Fruit fly (Drosophila melanogaster) whole organism, wandering third instar larva: ENCODE data around the gene Mvl.

Source experiments
- Hr83 ChIP-seq: fragments of 200-300 bp; sonication (Bioruptor generic); optimal IDR thresholded peaks from 2 replicates; lab custom pipeline; 2016; ENCODE audit warnings: missing biosample characterization, mild to moderate bottlenecking, missing genetic modification characterization, moderate library complexity; ENCODE audit not compliant: poor library complexity, severe bottlenecking
- brk ChIP-seq: fragments of 200-800 bp; sonication (Bioruptor generic); optimal IDR thresholded peaks from 2 replicates; lab custom pipeline; 2016; ENCODE audit warnings: missing biosample characterization, mild to moderate bottlenecking, missing genetic modification characterization
- dl ChIP-seq, 2 experiments: fragments of 175-275, 200-275 bp in 1 of 2; fragments of 200-275 bp in 1 of 2; sonication (Bioruptor generic); optimal IDR thresholded peaks; lab custom pipeline; 2018; ENCODE audit warnings: mild to moderate bottlenecking in 2 of 2, missing biosample characterization in 2 of 2, missing genetic modification characterization in 2 of 2, moderate library complexity in 2 of 2; ENCODE audit not compliant: partially characterized antibody in 2 of 2, insufficient read depth in 1 of 2
- dsf ChIP-seq: sonication (Bioruptor generic); optimal IDR thresholded peaks from 2 replicates; lab custom pipeline; 2016; ENCODE audit warnings: missing biosample characterization, missing genetic modification characterization, borderline replicate concordance
- ey ChIP-seq: fragments of 200-800 bp; sonication (Bioruptor generic); optimal IDR thresholded peaks from 2 replicates; lab custom pipeline; 2016; ENCODE audit warnings: missing biosample characterization, missing genetic modification characterization
- fru ChIP-seq: fragments of 200-800 bp; sonication (Bioruptor generic); optimal IDR thresholded peaks from 3 replicates; lab custom pipeline; 2016; ENCODE audit warnings: missing biosample characterization, mild to moderate bottlenecking, missing genetic modification characterization
- h ChIP-seq: fragments of 200-800 bp; sonication (Bioruptor generic); optimal IDR thresholded peaks from 3 replicates; lab custom pipeline; 2016; ENCODE audit warnings: missing biosample characterization, mild to moderate bottlenecking, missing genetic modification characterization
- jim ChIP-seq: fragments of 175-275, 200-325 bp; sonication (Bioruptor generic); optimal IDR thresholded peaks from 2 replicates; lab custom pipeline; 2016; ENCODE audit warnings: missing biosample characterization, mild to moderate bottlenecking, missing genetic modification characterization
- pan ChIP-seq: fragments of >200 bp; optimal IDR thresholded peaks from 2 replicates; lab custom pipeline; 2017
- usp ChIP-seq: fragments of >200 bp; optimal IDR thresholded peaks from 2 replicates; lab custom pipeline; 2017; ENCODE audit warnings: missing biosample characterization, missing genetic modification characterization
- woc ChIP-seq: sonication (Bioruptor generic); optimal IDR thresholded peaks from 2 replicates; lab custom pipeline; 2016; ENCODE audit warnings: missing biosample characterization, mild to moderate bottlenecking, missing genetic modification characterization

dm6 chr3R:21069742-21070141 lies 9.1 kb upstream of the Mvl start:
- no peak for TF ChIP-seq jim (GFP tag; lab: Kevin White, UChicago)
- TF ChIP-seq fru, result no peak
- TF ChIP-seq usp (GFP tag; lab: Kevin White, UChicago), result no peak
- TF ChIP-seq brk (GFP tag; lab: Kevin White, UChicago), result no peak
- no peak for TF ChIP-seq ey (GFP tag; lab: Kevin White, UChicago)
- no peak for TF ChIP-seq pan (lab: Kevin White, UChicago)
- no peak for TF ChIP-seq woc
- TF ChIP-seq Hr83 (GFP tag; lab: Kevin White, UChicago), result no peak
- TF ChIP-seq dl (GFP tag; optimal IDR thresholded peaks at IDR 0.05; lab: Kevin White, UChicago; ENCODE audit: insufficient read depth in 1 of 2, partially characterized antibody in 2 of 2), result no peak
- TF ChIP-seq dsf (GFP tag; lab: Kevin White, UChicago), result no peak
- TF ChIP-seq h, result no peak
